Fruit fly (Drosophila melanogaster) whole organism, embryonic: ENCODE data around the gene slmo.

Experiments used
- ATbp ChIP-seq: fragments of 200-800 bp; sonication (Bioruptor generic); optimal IDR thresholded peaks from 2 replicates; lab custom pipeline; 2017; ENCODE audit warnings: missing biosample characterization, mild to moderate bottlenecking, missing genetic modification characterization, missing genetic modification reagents
- CG11695 ChIP-seq: fragments of 200-800 bp; sonication (Bioruptor generic); IDR thresholded peaks from 3 replicates; pipeline ENCODE4 v1.3.6; 2022; ENCODE audit warnings: missing biosample characterization, missing genetic modification characterization
- CG13624 ChIP-seq: fragments of 200-800 bp; sonication (Bioruptor generic); optimal IDR thresholded peaks from 2 replicates; lab custom pipeline; 2016; ENCODE audit warnings: missing biosample characterization, missing genetic modification characterization
- CG14441 ChIP-seq: fragments of 200-800 bp; sonication (Bioruptor generic); IDR thresholded peaks from 2 replicates; pipeline ENCODE4 v1.3.6; 2022; ENCODE audit warnings: missing biosample characterization, missing genetic modification characterization
- CG14965 ChIP-seq: fragments of 200-800 bp; sonication (Bioruptor generic); optimal IDR thresholded peaks from 2 replicates; lab custom pipeline; 2016; ENCODE audit warnings: missing biosample characterization, missing genetic modification characterization, borderline replicate concordance
- CG15011 ChIP-seq: fragments of 200-800 bp; sonication (Bioruptor generic); optimal IDR thresholded peaks from 3 replicates; lab custom pipeline; 2018; ENCODE audit warnings: missing biosample characterization, mild to moderate bottlenecking, missing genetic modification characterization
- CG2116 ChIP-seq: fragments of 200-800 bp; sonication (Bioruptor generic); optimal IDR thresholded peaks from 3 replicates; lab custom pipeline; 2018; ENCODE audit warnings: missing biosample characterization, mild to moderate bottlenecking, missing genetic modification characterization
- CG2678 ChIP-seq: fragments of 200-800 bp; sonication (Bioruptor generic); optimal IDR thresholded peaks from 3 replicates; lab custom pipeline; 2019; ENCODE audit warnings: missing biosample characterization, mild to moderate bottlenecking, missing genetic modification characterization, moderate library complexity
- CG31224 ChIP-seq: fragments of 200-800 bp; sonication (Bioruptor generic); IDR thresholded peaks from 2 replicates; pipeline ENCODE4 v1.3.6; 2022; ENCODE audit warnings: missing biosample characterization, missing genetic modification characterization
- CG31388 ChIP-seq: fragments of 200-800 bp; sonication (Bioruptor generic); optimal IDR thresholded peaks from 2 replicates; lab custom pipeline; 2016; ENCODE audit warnings: missing biosample characterization, missing genetic modification characterization
- CG3995 ChIP-seq: fragments of 200-800 bp; sonication (Bioruptor generic); optimal IDR thresholded peaks from 3 replicates; lab custom pipeline; 2016; ENCODE audit warnings: missing biosample characterization, missing genetic modification characterization
- CG4328 ChIP-seq: fragments of 200-800 bp; sonication (Bioruptor generic); optimal IDR thresholded peaks from 3 replicates; lab custom pipeline; 2017; ENCODE audit warnings: missing biosample characterization, missing genetic modification reagents, missing genetic modification characterization
- CG4617 ChIP-seq: fragments of 200-800 bp; sonication (Bioruptor generic); optimal IDR thresholded peaks from 3 replicates; lab custom pipeline; 2016; ENCODE audit warnings: missing biosample characterization, missing genetic modification characterization, borderline replicate concordance
- CG6175 ChIP-seq: fragments of 200-800 bp; sonication (Bioruptor generic); IDR thresholded peaks from 3 replicates; pipeline ENCODE4 v1.3.6; 2022; ENCODE audit warnings: missing biosample characterization, missing genetic modification characterization
- CG6765 ChIP-seq: fragments of 200-800 bp; sonication (Bioruptor generic); optimal IDR thresholded peaks from 3 replicates; lab custom pipeline; 2017; ENCODE audit warnings: missing biosample characterization, mild to moderate bottlenecking, missing genetic modification characterization
- CG8478 ChIP-seq: fragments of >200 bp; optimal IDR thresholded peaks from 2 replicates; lab custom pipeline; 2018
- Camta ChIP-seq: fragments of 200-800 bp; sonication (Bioruptor generic); optimal IDR thresholded peaks from 2 replicates; lab custom pipeline; 2016; ENCODE audit warnings: missing biosample characterization, missing genetic modification characterization
- D19A ChIP-seq: fragments of 200-800 bp; optimal IDR thresholded peaks from 3 replicates; lab custom pipeline; 2019; ENCODE audit warnings: missing biosample characterization, mild to moderate bottlenecking, missing genetic modification characterization, moderate library complexity
- Dbx ChIP-seq: fragments of 200-800 bp; sonication (Bioruptor generic); IDR thresholded peaks from 3 replicates; pipeline ENCODE4 v1.3.6; 2022; ENCODE audit warnings: missing biosample characterization, missing genetic modification characterization
- Dfd ChIP-seq, 2 experiments: fragments of >200 bp; optimal IDR thresholded peaks; 2 replicates each; lab custom pipeline; 2017; ENCODE audit warnings: missing biosample characterization in 2 of 2, missing genetic modification characterization in 2 of 2
- Dref ChIP-seq: fragments of 200-800 bp; sonication (Bioruptor generic); IDR thresholded peaks from 2 replicates; pipeline ENCODE4 v1.3.6; 2022; ENCODE audit warnings: missing biosample characterization, missing genetic modification characterization
- Fer3 ChIP-seq: fragments of 200-800 bp; sonication (Bioruptor generic); optimal IDR thresholded peaks from 2 replicates; lab custom pipeline; 2018; ENCODE audit warnings: missing biosample characterization, mild to moderate bottlenecking, missing genetic modification characterization, moderate library complexity
- HmgD ChIP-seq: fragments of 200-800 bp; sonication (Bioruptor generic); optimal IDR thresholded peaks from 3 replicates; lab custom pipeline; 2016; ENCODE audit warnings: missing biosample characterization, missing genetic modification characterization
- HmgZ ChIP-seq: fragments of 200-800 bp; sonication (Bioruptor generic); optimal IDR thresholded peaks from 2 replicates; lab custom pipeline; 2018; ENCODE audit warnings: missing biosample characterization, mild to moderate bottlenecking, missing genetic modification characterization
- Hr51 ChIP-seq, 2 experiments: fragments of 200-800 bp; sonication (Bioruptor generic); optimal IDR thresholded peaks; 2 replicates in 1 of 2; 3 replicates in 1 of 2; lab custom pipeline; 2016 to 2018; ENCODE audit warnings: missing biosample characterization in 2 of 2, missing genetic modification characterization in 2 of 2, mild to moderate bottlenecking in 1 of 2, moderate library complexity in 1 of 2
- Jarid2 ChIP-seq: fragments of 200-800 bp; sonication (Bioruptor generic); optimal IDR thresholded peaks from 3 replicates; lab custom pipeline; 2017; ENCODE audit warnings: mild to moderate bottlenecking, missing biosample characterization, missing genetic modification reagents, missing genetic modification characterization
- Neu2 ChIP-seq: fragments of 200-800 bp; sonication (Bioruptor generic); optimal IDR thresholded peaks from 3 replicates; lab custom pipeline; 2016; ENCODE audit warnings: missing biosample characterization, missing genetic modification characterization, borderline replicate concordance
- Pdp1 ChIP-seq, 2 experiments: fragments of 200-800 bp; sonication (Bioruptor generic); optimal IDR thresholded peaks; 3 replicates each; lab custom pipeline; 2016; ENCODE audit warnings: missing biosample characterization in 2 of 2, missing genetic modification characterization in 2 of 2, mild to moderate bottlenecking in 1 of 2, moderate library complexity in 1 of 2
- Sry-β ChIP-seq: fragments of 200-800 bp; sonication (Bioruptor generic); optimal IDR thresholded peaks from 2 replicates; lab custom pipeline; 2018; ENCODE audit warnings: missing biosample characterization, mild to moderate bottlenecking, missing genetic modification characterization, moderate library complexity
- Ssrp ChIP-seq: fragments of 200-800 bp; sonication (Bioruptor generic); optimal IDR thresholded peaks from 2 replicates; lab custom pipeline; 2018; ENCODE audit warnings: missing biosample characterization, mild to moderate bottlenecking, missing genetic modification characterization, moderate library complexity
- TFAM ChIP-seq: fragments of 200-800 bp; sonication (Bioruptor generic); optimal IDR thresholded peaks from 2 replicates; lab custom pipeline; 2017; ENCODE audit warnings: missing biosample characterization, missing genetic modification characterization, inconsistent platforms
- bbx ChIP-seq: fragments of 200-800 bp; sonication (Bioruptor generic); IDR thresholded peaks from 2 replicates; pipeline ENCODE4 v1.3.6; 2022; ENCODE audit warnings: missing biosample characterization, missing genetic modification characterization; ENCODE audit not compliant: partially characterized antibody
- bigmax ChIP-seq: fragments of 200-800 bp; sonication (Bioruptor generic); optimal IDR thresholded peaks from 2 replicates; lab custom pipeline; 2018; ENCODE audit warnings: missing biosample characterization, mild to moderate bottlenecking, missing genetic modification characterization
- br ChIP-seq: fragments of >200 bp; optimal IDR thresholded peaks from 2 replicates; lab custom pipeline; 2017
- chinmo ChIP-seq: fragments of 200-800 bp; sonication (Bioruptor generic); IDR thresholded peaks from 4 replicates; pipeline ENCODE4 v1.3.6; 2022; ENCODE audit warnings: missing biosample characterization, missing genetic modification characterization; ENCODE audit not compliant: partially characterized antibody
- crc ChIP-seq: fragments of 200-800 bp; sonication (Bioruptor generic); optimal IDR thresholded peaks from 2 replicates; lab custom pipeline; 2016; ENCODE audit warnings: missing biosample characterization, missing genetic modification characterization
- cwo ChIP-seq: fragments of 200-800 bp; sonication (Bioruptor generic); optimal IDR thresholded peaks from 3 replicates; lab custom pipeline; 2017; ENCODE audit warnings: missing biosample characterization, missing genetic modification characterization, mild to moderate bottlenecking, moderate library complexity, missing genetic modification reagents
- fru ChIP-seq: fragments of >200 bp; optimal IDR thresholded peaks from 2 replicates; lab custom pipeline; 2017
- gce ChIP-seq: fragments of 200-800 bp; sonication (Bioruptor generic); IDR thresholded peaks from 3 replicates; pipeline ENCODE4 v1.3.6; 2022; ENCODE audit warnings: missing biosample characterization, missing genetic modification characterization
- gem ChIP-seq: fragments of 200-800 bp; sonication (Bioruptor generic); optimal IDR thresholded peaks from 2 replicates; lab custom pipeline; 2019; ENCODE audit warnings: missing biosample characterization, mild to moderate bottlenecking, missing genetic modification characterization, moderate library complexity
- hkb ChIP-seq, 2 experiments: fragments of 200-800 bp in 1 of 2; fragments of >200 bp in 1 of 2; sonication (Bioruptor generic) in 1 of 2; IDR thresholded peaks in 1 of 2; optimal IDR thresholded peaks in 1 of 2; 2 replicates each; pipeline versions ENCODE4 v1.3.6 to Lab custom; 2017 to 2022; ENCODE audit warnings: missing biosample characterization in 1 of 2, missing genetic modification characterization in 1 of 2
- peb ChIP-seq: fragments of 200-800 bp; sonication (Bioruptor generic); IDR thresholded peaks from 2 replicates; pipeline ENCODE4 v1.3.6; 2022; ENCODE audit warnings: missing biosample characterization, missing genetic modification characterization
- pfk ChIP-seq: fragments of 200-800 bp; sonication (Bioruptor generic); optimal IDR thresholded peaks from 2 replicates; lab custom pipeline; 2018; ENCODE audit warnings: missing biosample characterization, mild to moderate bottlenecking, missing genetic modification characterization, moderate library complexity
- pita ChIP-seq: fragments of 200-800 bp; sonication (Bioruptor generic); optimal IDR thresholded peaks from 2 replicates; lab custom pipeline; 2017; ENCODE audit warnings: missing biosample characterization, mild to moderate bottlenecking, missing genetic modification characterization
- schlank ChIP-seq: fragments of 200-800 bp; sonication (Bioruptor generic); optimal IDR thresholded peaks from 2 replicates; lab custom pipeline; 2018; ENCODE audit warnings: missing biosample characterization, mild to moderate bottlenecking, missing genetic modification characterization
- slbo ChIP-seq: fragments of 200-800 bp; sonication (Bioruptor generic); IDR thresholded peaks from 2 replicates; pipeline ENCODE4 v1.3.6; 2022; ENCODE audit warnings: missing biosample characterization, missing genetic modification characterization
- sna ChIP-seq: fragments of 200-800 bp; sonication (Bioruptor generic); IDR thresholded peaks from 2 replicates; pipeline ENCODE4 v1.3.6; 2022; ENCODE audit warnings: missing biosample characterization, missing genetic modification characterization; ENCODE audit not compliant: partially characterized antibody
- sqz ChIP-seq: fragments of 200-800 bp; sonication (Bioruptor generic); optimal IDR thresholded peaks from 3 replicates; lab custom pipeline; 2018; ENCODE audit warnings: missing biosample characterization, mild to moderate bottlenecking, missing genetic modification characterization
- twi ChIP-seq: fragments of 200-800 bp; optimal IDR thresholded peaks from 2 replicates; lab custom pipeline; 2019; ENCODE audit warnings: missing biosample characterization, mild to moderate bottlenecking, missing genetic modification characterization, moderate library complexity
- usp ChIP-seq: fragments of >200 bp; optimal IDR thresholded peaks from 2 replicates; lab custom pipeline; 2017; ENCODE audit warnings: missing biosample characterization, missing genetic modification characterization
- zen2 ChIP-seq: fragments of 200-800 bp; sonication (Bioruptor generic); IDR thresholded peaks from 3 replicates; pipeline ENCODE4 v1.3.6; 2022; ENCODE audit warnings: missing biosample characterization, missing genetic modification characterization; ENCODE audit not compliant: partially characterized antibody

slmo gene

dm6 chr2L:6050575-6050974 is 2.1 kb upstream of the slmo start, which contains the start of gene CG9135 (continued):
- no peak for TF ChIP-seq usp (GFP tag; lab: Kevin White, UChicago)
- TF ChIP-seq Fer3 (tag; lab: Kevin White, UChicago) = peak; percentile 9
- TF ChIP-seq hkb (optimal IDR thresholded peaks at IDR 0.05; lab: Kevin White, UChicago) = no peak
- no peak for TF ChIP-seq hkb (GFP tag; IDR thresholded peaks at IDR 0.05; lab: Robert Waterston, UW)
- TF ChIP-seq HmgD (GFP tag; lab: Kevin White, UChicago) = no peak
- no peak for TF ChIP-seq cwo (GFP tag; lab: Kevin White, UChicago)
- TF ChIP-seq twi (tag; lab: Kevin White, UChicago) = no peak
- TF ChIP-seq Hr51 (GFP tag; optimal IDR thresholded peaks at IDR 0.05; lab: Kevin White, UChicago) = no peak
- TF ChIP-seq CG11695 = no peak
- TF ChIP-seq CG6765 (GFP tag; lab: Kevin White, UChicago) = no peak
- TF ChIP-seq schlank (tag; lab: Kevin White, UChicago) = no peak
- TF ChIP-seq CG15011 (GFP tag; lab: Kevin White, UChicago) = no peak
- TF ChIP-seq CG2678 (tag; lab: Kevin White, UChicago) = no peak
- TF ChIP-seq CG2116 (GFP tag; lab: Kevin White, UChicago) = peak; percentile 93
- TF ChIP-seq pita (GFP tag; lab: Kevin White, UChicago) = no peak
- TF ChIP-seq Dbx (GFP tag; lab: Robert Waterston, UW) = no peak; the same call in 2 of the 3 replicates
- peak; percentile 60 for TF ChIP-seq CG3995 (GFP tag; lab: Kevin White, UChicago)
- peak; percentile 88 for TF ChIP-seq bigmax (GFP tag; lab: Kevin White, UChicago)
- no peak for TF ChIP-seq CG13624 (GFP tag; lab: Kevin White, UChicago)
- TF ChIP-seq gce (GFP tag; lab: Robert Waterston, UW) = no peak
- no peak for TF ChIP-seq Dfd (GFP tag; optimal IDR thresholded peaks at IDR 0.05; lab: Kevin White, UChicago)
- no peak for TF ChIP-seq CG31388 (GFP tag; lab: Kevin White, UChicago)
- TF ChIP-seq Dref (GFP tag; lab: Robert Waterston, UW) = peak; percentile 100
- no peak for TF ChIP-seq sqz (GFP tag; lab: Kevin White, UChicago)
- TF ChIP-seq chinmo (GFP tag; lab: Robert Waterston, UW) = peak; percentile 98
- TF ChIP-seq CG8478 (lab: Kevin White, UChicago) = no peak
- TF ChIP-seq Pdp1 (GFP tag; optimal IDR thresholded peaks at IDR 0.05; lab: Kevin White, UChicago) = no peak
- TF ChIP-seq Neu2 = no peak
- no peak for TF ChIP-seq peb (GFP tag; lab: Robert Waterston, UW)
- peak; percentile 99 for TF ChIP-seq zen2 (GFP tag; lab: Robert Waterston, UW)
- 0 out of 2 replicates have a peak, but pooled peaks have one; percentile 8 for TF ChIP-seq slbo (GFP tag; lab: Robert Waterston, UW)
- TF ChIP-seq CG14965 (GFP tag; lab: Kevin White, UChicago) = no peak
- TF ChIP-seq CG14441 (GFP tag; lab: Robert Waterston, UW) = no peak
- no peak for TF ChIP-seq CG31224
- TF ChIP-seq Sry-β (GFP tag; lab: Kevin White, UChicago) = no peak
- TF ChIP-seq HmgZ (tag; lab: Kevin White, UChicago) = peak; percentile 23
- TF ChIP-seq CG6175 (GFP tag; lab: Robert Waterston, UW) = no peak
- no peak for TF ChIP-seq Ssrp (tag; lab: Kevin White, UChicago)
- no peak for TF ChIP-seq fru (lab: Kevin White, UChicago)
- TF ChIP-seq D19A (tag; lab: Kevin White, UChicago) = no peak
- TF ChIP-seq sna (GFP tag; lab: Robert Waterston, UW) = peak; percentile 98
- no peak for TF ChIP-seq Jarid2 (GFP tag; lab: Kevin White, UChicago)
- TF ChIP-seq crc (GFP tag; lab: Kevin White, UChicago) = no peak
- TF ChIP-seq TFAM (GFP tag; lab: Kevin White, UChicago) = no peak
- peak; percentile 14 for TF ChIP-seq CG4617 (GFP tag; lab: Kevin White, UChicago)
- no peak for TF ChIP-seq ATbp (GFP tag; lab: Kevin White, UChicago)
- no peak for TF ChIP-seq pfk
- no peak for TF ChIP-seq gem
- no peak for TF ChIP-seq CG4328 (GFP tag; lab: Kevin White, UChicago)
- TF ChIP-seq bbx (GFP tag; lab: Robert Waterston, UW) = peak; percentile 100
- no peak for TF ChIP-seq br (lab: Kevin White, UChicago)
- no peak for TF ChIP-seq Camta (GFP tag; lab: Kevin White, UChicago)
